Fruit fly (Drosophila melanogaster) whole organism, embryonic: ENCODE results near the gene CG3704.

Source experiments
- CG11398 ChIP-seq: fragments of 200-800 bp; sonication (Bioruptor generic); optimal IDR thresholded peaks from 2 replicates; lab custom pipeline; 2016; ENCODE audit warnings: missing biosample characterization, missing genetic modification characterization
- CG12219 ChIP-seq: fragments of 200-800 bp; sonication (Bioruptor generic); optimal IDR thresholded peaks from 3 replicates; lab custom pipeline; 2018; ENCODE audit warnings: missing biosample characterization, mild to moderate bottlenecking, missing genetic modification characterization
- CG17328 ChIP-seq: fragments of 200-800 bp; sonication (Bioruptor generic); IDR thresholded peaks from 2 replicates; pipeline ENCODE4 v1.3.6; 2022; ENCODE audit warnings: missing biosample characterization, missing genetic modification characterization
- CG18764 ChIP-seq: fragments of 200-800 bp; sonication (Bioruptor generic); optimal IDR thresholded peaks from 3 replicates; lab custom pipeline; 2016; ENCODE audit warnings: missing biosample characterization, missing genetic modification characterization
- CG31388 ChIP-seq: fragments of 200-800 bp; sonication (Bioruptor generic); optimal IDR thresholded peaks from 2 replicates; lab custom pipeline; 2016; ENCODE audit warnings: missing biosample characterization, missing genetic modification characterization
- CG33557 ChIP-seq: fragments of 200-800 bp; sonication (Bioruptor generic); optimal IDR thresholded peaks from 2 replicates; lab custom pipeline; 2019; ENCODE audit warnings: missing biosample characterization, mild to moderate bottlenecking, missing genetic modification characterization, moderate library complexity
- CG6813 ChIP-seq: fragments of 200-800 bp; sonication (Bioruptor generic); optimal IDR thresholded peaks from 2 replicates; lab custom pipeline; 2017; ENCODE audit warnings: missing biosample characterization, missing genetic modification characterization, mild to moderate bottlenecking, moderate library complexity, missing genetic modification reagents
- Gug ChIP-seq: fragments of 200-800 bp; sonication (Bioruptor generic); IDR thresholded peaks from 4 replicates; pipeline ENCODE4 v1.3.6; 2022; ENCODE audit warnings: missing biosample characterization, missing genetic modification characterization
- ind ChIP-seq: fragments of 200-800 bp; sonication (Bioruptor generic); optimal IDR thresholded peaks from 3 replicates; lab custom pipeline; 2016; ENCODE audit warnings: missing biosample characterization, missing genetic modification characterization
- tin ChIP-seq: fragments of 200-800 bp; sonication (Bioruptor generic); optimal IDR thresholded peaks from 3 replicates; lab custom pipeline; 2016; ENCODE audit warnings: missing biosample characterization, missing genetic modification characterization

DNA sequence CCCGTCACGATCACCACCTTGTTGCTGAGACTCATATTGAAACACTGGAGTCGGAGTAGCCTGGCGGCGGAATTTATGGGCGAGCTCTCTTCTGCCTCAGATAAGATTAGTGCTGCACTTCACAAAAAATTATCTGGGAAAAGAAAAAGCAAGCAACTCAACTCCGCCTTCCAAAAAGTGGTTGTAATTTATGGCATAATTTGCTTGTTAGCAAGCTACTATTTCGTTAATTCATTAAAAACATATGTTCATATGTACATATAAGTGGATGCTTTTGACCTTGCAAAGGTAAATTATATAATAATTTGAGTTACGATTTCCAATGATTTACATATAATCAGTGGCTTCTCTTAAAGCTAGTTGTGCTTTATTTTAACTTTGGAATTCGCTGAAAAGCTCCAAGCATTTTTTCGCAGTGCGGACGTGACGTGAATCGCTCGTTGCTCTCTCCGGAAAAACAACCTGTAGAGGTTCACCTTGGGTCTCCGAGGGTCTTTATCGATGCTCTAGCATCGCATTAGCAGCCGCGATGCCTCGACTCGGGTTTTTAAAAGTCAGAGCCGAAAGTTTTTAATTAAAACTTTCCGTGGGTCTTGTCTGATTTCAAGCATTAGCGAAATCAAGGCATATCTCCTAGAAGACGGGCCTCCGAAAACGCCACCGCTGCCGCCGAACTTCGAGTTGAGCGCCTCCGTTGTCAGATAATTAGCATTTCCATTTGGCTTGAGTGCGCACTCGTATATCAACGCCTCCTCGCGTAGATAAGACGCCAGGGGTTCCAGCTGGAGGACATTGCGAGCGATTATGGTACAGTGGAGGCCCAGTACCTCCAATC is 7.1 kb upstream of the CG3704 start, which contains the start of gene CG3699:
- peak; percentile 34 for TF ChIP-seq ind (GFP tag; lab: Kevin White, UChicago)
- no peak; the same call in 3 of the 4 replicates for TF ChIP-seq Gug (GFP tag; lab: Robert Waterston, UW)
- TF ChIP-seq CG6813 (GFP tag; lab: Kevin White, UChicago) = peak; percentile 20
- TF ChIP-seq CG33557 (GFP tag; lab: Kevin White, UChicago) = no peak
- no peak for TF ChIP-seq CG18764
- TF ChIP-seq tin (GFP tag; lab: Kevin White, UChicago) = no peak
- peak; percentile 8 for TF ChIP-seq CG12219
- no peak for TF ChIP-seq CG11398 (GFP tag; lab: Kevin White, UChicago)
- TF ChIP-seq CG31388 (GFP tag; lab: Kevin White, UChicago) = no peak
- no peak for TF ChIP-seq CG17328
